Worm (Caenorhabditis elegans) whole organism, young adult: ENCODE data around the gene ufd-1.

Experiments used
- B0261.1 ChIP-seq: sonication (generic microtip); optimal IDR thresholded peaks from 2 replicates; lab custom pipeline; 2016; ENCODE audit warnings: mild to moderate bottlenecking, missing genetic modification characterization, moderate library complexity, missing compliant biosample characterization
- C06A6.2 ChIP-seq: fragments of 200-800 bp; sonication (Bioruptor generic); conservative IDR thresholded peaks from 2 replicates; pipeline ENCODE4 v1.3.6; 2022; ENCODE audit warnings: missing genetic modification characterization, missing compliant biosample characterization
- ccch-3 ChIP-seq: fragments of 200-800 bp; sonication (Bioruptor generic); optimal IDR thresholded peaks from 2 replicates; lab custom pipeline; 2018; ENCODE audit warnings: mild to moderate bottlenecking, missing genetic modification characterization, missing compliant biosample characterization
- him-1 ChIP-seq: sonication (generic microtip); optimal IDR thresholded peaks from 2 replicates; lab custom pipeline; 2016; ENCODE audit warnings: missing genotype, missing genetic modification reagents, missing genetic modification characterization, missing compliant biosample characterization
- nfya-2 ChIP-seq: fragments of 200-800 bp; sonication (Bioruptor generic); IDR thresholded peaks from 2 replicates; pipeline ENCODE4 v1.3.6; 2022; ENCODE audit warnings: missing genetic modification reagents, missing genetic modification characterization, missing compliant biosample characterization
- nhr-179 ChIP-seq: sonication (generic microtip); optimal IDR thresholded peaks from 2 replicates; lab custom pipeline; 2016; ENCODE audit warnings: mild to moderate bottlenecking, missing genetic modification characterization, missing compliant biosample characterization
- pha-4 ChIP-seq: fragments of 150-350 bp; sonication (generic microtip); optimal IDR thresholded peaks from 2 replicates; lab custom pipeline; 2014; ENCODE audit warnings: missing biosample characterization, missing genetic modification reagents, missing genetic modification characterization
- snpc-3.4 ChIP-seq: sonication (generic microtip); optimal IDR thresholded peaks from 2 replicates; lab custom pipeline; 2017; ENCODE audit warnings: missing genetic modification characterization, mild to moderate bottlenecking, missing compliant biosample characterization, antibody characterized with exemption, moderate library complexity, missing genotype, missing genetic modification reagents
- ztf-28 ChIP-seq: fragments of 200-800 bp; sonication (Bioruptor generic); IDR thresholded peaks from 2 replicates; pipeline ENCODE4 v1.3.6; 2022; ENCODE audit warnings: missing genetic modification reagents, missing genetic modification characterization, missing compliant biosample characterization

- TF ChIP-seq pha-4 (tag; lab: Kevin White, UChicago) (no peak), ztf-28 (GFP tag; lab: Robert Waterston, UW) (no peak), ccch-3 (GFP tag; lab: Kevin White, UChicago) (no peak), snpc-3.4 (tag; lab: Kevin White, UChicago) (no peak), nhr-179 (no peak), nfya-2 (no peak), C06A6.2 (GFP tag; lab: Robert Waterston, UW) (no peak), him-1 (tag; lab: Kevin White, UChicago) (no peak), B0261.1 (tag; lab: Kevin White, UChicago) (no peak)
These were observed 5.1 kb upstream of the ufd-1 start, which contains the start of gene F19B6.1 for ce11 chrIV:12335798-12336197.
